Fruit fly (Drosophila melanogaster) whole organism, embryonic: ENCODE results near the gene CG10562.

ENCODE experiments used
- B-H2 ChIP-seq: fragments of 200-800 bp; sonication (Bioruptor generic); optimal IDR thresholded peaks from 2 replicates; lab custom pipeline; 2018; ENCODE audit warnings: missing biosample characterization, mild to moderate bottlenecking, missing genetic modification characterization
- CG10543 ChIP-seq: fragments of 200-800 bp; sonication (Bioruptor generic); optimal IDR thresholded peaks from 3 replicates; lab custom pipeline; 2017; ENCODE audit warnings: missing biosample characterization, mild to moderate bottlenecking, missing genetic modification characterization, moderate library complexity
- CG11560 ChIP-seq: fragments of 200-800 bp; sonication (Bioruptor generic); IDR thresholded peaks from 3 replicates; pipeline ENCODE4 v1.3.6; 2022; ENCODE audit warnings: missing biosample characterization, missing genetic modification characterization
- CG12769 ChIP-seq: fragments of 200-800 bp; sonication (Bioruptor generic); optimal IDR thresholded peaks from 2 replicates; lab custom pipeline; 2019; ENCODE audit warnings: missing biosample characterization, mild to moderate bottlenecking, missing genetic modification characterization, moderate library complexity
- CG13287 ChIP-seq: fragments of 200-800 bp; sonication (Bioruptor generic); IDR thresholded peaks from 2 replicates; pipeline ENCODE4 v1.3.6; 2022; ENCODE audit warnings: missing biosample characterization, missing genetic modification characterization; ENCODE audit not compliant: partially characterized antibody
- CG13296 ChIP-seq: fragments of 200-800 bp; sonication (Bioruptor generic); optimal IDR thresholded peaks from 3 replicates; lab custom pipeline; 2018; ENCODE audit warnings: missing biosample characterization, mild to moderate bottlenecking, missing genetic modification characterization
- CG15073 ChIP-seq: fragments of 200-800 bp; sonication (Bioruptor generic); optimal IDR thresholded peaks from 2 replicates; lab custom pipeline; 2016; ENCODE audit warnings: missing biosample characterization, missing genetic modification characterization
- CG15696 ChIP-seq: fragments of 200-800 bp; sonication (Bioruptor generic); optimal IDR thresholded peaks from 2 replicates; lab custom pipeline; 2019; ENCODE audit warnings: missing biosample characterization, mild to moderate bottlenecking, missing genetic modification characterization, moderate library complexity
- CG16813 ChIP-seq: fragments of 200-800 bp; sonication (Bioruptor generic); IDR thresholded peaks from 3 replicates; pipeline ENCODE4 v1.3.6; 2022; ENCODE audit warnings: missing biosample characterization, missing genetic modification characterization; ENCODE audit not compliant: partially characterized antibody
- CG17361 ChIP-seq: fragments of 200-800 bp; sonication (Bioruptor generic); IDR thresholded peaks from 3 replicates; pipeline ENCODE4 v1.3.6; 2022; ENCODE audit warnings: missing biosample characterization, missing genetic modification characterization
- CG2889 ChIP-seq: fragments of 200-800 bp; sonication (Bioruptor generic); IDR thresholded peaks from 3 replicates; pipeline ENCODE4 v1.3.6; 2022; ENCODE audit warnings: missing biosample characterization, missing genetic modification characterization
- CG30403 ChIP-seq: fragments of 200-800 bp; sonication (Bioruptor generic); optimal IDR thresholded peaks from 3 replicates; lab custom pipeline; 2016; ENCODE audit warnings: missing biosample characterization, missing genetic modification characterization
- CG31388 ChIP-seq: fragments of 200-800 bp; sonication (Bioruptor generic); optimal IDR thresholded peaks from 2 replicates; lab custom pipeline; 2016; ENCODE audit warnings: missing biosample characterization, missing genetic modification characterization
- CG32532 ChIP-seq: fragments of 200-800 bp; sonication (Bioruptor generic); IDR thresholded peaks from 2 replicates; pipeline ENCODE4 v1.3.6; 2022; ENCODE audit warnings: missing biosample characterization, missing genetic modification characterization
- CG3407 ChIP-seq: fragments of 200-800 bp; sonication (Bioruptor generic); optimal IDR thresholded peaks from 2 replicates; lab custom pipeline; 2018; ENCODE audit warnings: missing biosample characterization, mild to moderate bottlenecking, missing genetic modification characterization
- CG4360 ChIP-seq: fragments of 200-800 bp; sonication (Bioruptor generic); IDR thresholded peaks from 2 replicates; pipeline ENCODE4 v1.3.6; 2022; ENCODE audit warnings: missing biosample characterization, missing genetic modification characterization
- CG6272 ChIP-seq: fragments of 200-800 bp; sonication (Bioruptor generic); IDR thresholded peaks from 2 replicates; pipeline ENCODE4 v1.3.6; 2022; ENCODE audit warnings: missing biosample characterization, missing genetic modification characterization
- CG6689 ChIP-seq: fragments of 200-800 bp; sonication (Bioruptor generic); IDR thresholded peaks from 2 replicates; pipeline ENCODE4 v1.3.6; 2022; ENCODE audit warnings: missing biosample characterization, missing genetic modification characterization
- CG6813 ChIP-seq: fragments of 200-800 bp; sonication (Bioruptor generic); optimal IDR thresholded peaks from 2 replicates; lab custom pipeline; 2017; ENCODE audit warnings: missing biosample characterization, missing genetic modification characterization, mild to moderate bottlenecking, moderate library complexity, missing genetic modification reagents
- CG7745 ChIP-seq: fragments of 200-800 bp; sonication (Bioruptor generic); optimal IDR thresholded peaks from 2 replicates; lab custom pipeline; 2018; ENCODE audit warnings: missing biosample characterization, mild to moderate bottlenecking, missing genetic modification characterization, moderate library complexity
- CG9876 ChIP-seq: fragments of 200-800 bp; sonication (Bioruptor generic); optimal IDR thresholded peaks from 2 replicates; lab custom pipeline; 2016; ENCODE audit warnings: missing biosample characterization, missing genetic modification characterization
- CG9932 ChIP-seq: fragments of 200-800 bp; sonication (Bioruptor generic); IDR thresholded peaks from 2 replicates; pipeline ENCODE4 v1.3.6; 2022; ENCODE audit warnings: missing biosample characterization, missing genetic modification characterization
- CHES-1-like ChIP-seq: fragments of 200-800 bp; sonication (Bioruptor generic); optimal IDR thresholded peaks from 2 replicates; lab custom pipeline; 2016; ENCODE audit warnings: missing biosample characterization, missing genetic modification characterization
- CoRest ChIP-seq: fragments of 200-800 bp; sonication (Bioruptor generic); optimal IDR thresholded peaks from 3 replicates; lab custom pipeline; 2018; ENCODE audit warnings: missing biosample characterization, mild to moderate bottlenecking, missing genetic modification characterization, moderate library complexity
- Dip3 ChIP-seq: fragments of 200-800 bp; sonication (Bioruptor generic); optimal IDR thresholded peaks from 3 replicates; lab custom pipeline; 2016; ENCODE audit warnings: missing biosample characterization, missing genetic modification characterization
- Dref ChIP-seq: fragments of 200-800 bp; sonication (Bioruptor generic); IDR thresholded peaks from 2 replicates; pipeline ENCODE4 v1.3.6; 2022; ENCODE audit warnings: missing biosample characterization, missing genetic modification characterization
- Eip74EF ChIP-seq, 2 experiments: fragments of 200-800 bp in 1 of 2; fragments of >200 bp in 1 of 2; sonication (Bioruptor generic) in 1 of 2; optimal IDR thresholded peaks; 2 replicates each; lab custom pipeline; 2017 to 2019; ENCODE audit warnings: missing biosample characterization in 2 of 2, missing genetic modification characterization in 2 of 2, mild to moderate bottlenecking in 1 of 2, moderate library complexity in 1 of 2
- Fer3 ChIP-seq: fragments of 200-800 bp; sonication (Bioruptor generic); optimal IDR thresholded peaks from 2 replicates; lab custom pipeline; 2018; ENCODE audit warnings: missing biosample characterization, mild to moderate bottlenecking, missing genetic modification characterization, moderate library complexity
- H15 ChIP-seq: fragments of 200-800 bp; sonication (Bioruptor generic); IDR thresholded peaks from 3 replicates; pipeline ENCODE4 v1.3.6; 2022; ENCODE audit warnings: missing biosample characterization, missing genetic modification characterization
- HmgZ ChIP-seq: fragments of 200-800 bp; sonication (Bioruptor generic); optimal IDR thresholded peaks from 2 replicates; lab custom pipeline; 2018; ENCODE audit warnings: missing biosample characterization, mild to moderate bottlenecking, missing genetic modification characterization
- Rfx ChIP-seq: fragments of 200-800 bp; sonication (Bioruptor generic); IDR thresholded peaks from 2 replicates; pipeline ENCODE4 v1.3.6; 2022; ENCODE audit warnings: missing biosample characterization, missing genetic modification characterization
- Sin3A ChIP-seq: fragments of >200 bp; optimal IDR thresholded peaks from 2 replicates; lab custom pipeline; 2018
- Taf1 ChIP-seq: fragments of 200-800 bp; sonication (Bioruptor generic); IDR thresholded peaks from 2 replicates; pipeline ENCODE4 v1.3.6; 2022; ENCODE audit warnings: missing biosample characterization, missing genetic modification characterization
- ara ChIP-seq: fragments of 200-800 bp; sonication (Bioruptor generic); IDR thresholded peaks from 2 replicates; pipeline ENCODE4 v1.3.6; 2022; ENCODE audit warnings: missing biosample characterization, missing genetic modification characterization
- ase ChIP-seq: fragments of 200-800 bp; sonication (Bioruptor generic); IDR thresholded peaks from 3 replicates; pipeline ENCODE4 v1.3.6; 2022; ENCODE audit warnings: missing biosample characterization, missing genetic modification characterization
- ash1 ChIP-seq: fragments of 200-800 bp; sonication (Bioruptor generic); optimal IDR thresholded peaks from 2 replicates; lab custom pipeline; 2018; ENCODE audit warnings: missing biosample characterization, mild to moderate bottlenecking, missing genetic modification characterization
- az2 ChIP-seq: fragments of 200-800 bp; sonication (Bioruptor generic); optimal IDR thresholded peaks from 3 replicates; lab custom pipeline; 2016; ENCODE audit warnings: missing biosample characterization, missing genetic modification characterization
- chinmo ChIP-seq: fragments of 200-800 bp; sonication (Bioruptor generic); IDR thresholded peaks from 4 replicates; pipeline ENCODE4 v1.3.6; 2022; ENCODE audit warnings: missing biosample characterization, missing genetic modification characterization; ENCODE audit not compliant: partially characterized antibody
- corto ChIP-seq: fragments of 200-800 bp; sonication (Bioruptor generic); optimal IDR thresholded peaks from 2 replicates; lab custom pipeline; 2016; ENCODE audit warnings: missing biosample characterization, mild to moderate bottlenecking, missing genetic modification characterization, moderate library complexity
- ftz-f1 ChIP-seq: fragments of 200-800 bp; sonication (Bioruptor generic); optimal IDR thresholded peaks from 2 replicates; lab custom pipeline; 2016; ENCODE audit warnings: missing biosample characterization, missing genetic modification characterization
- ham ChIP-seq: fragments of 200-800 bp; sonication (Bioruptor generic); IDR thresholded peaks from 2 replicates; pipeline ENCODE4 v1.3.6; 2022; ENCODE audit warnings: missing biosample characterization, missing genetic modification characterization
- insv ChIP-seq, 2 experiments: fragments of 200-800 bp; sonication (Bioruptor generic); optimal IDR thresholded peaks; 3 replicates each; lab custom pipeline; 2016 to 2018; ENCODE audit warnings: missing biosample characterization in 2 of 2, missing genetic modification characterization in 2 of 2
- lmd ChIP-seq: fragments of 200-800 bp; sonication (Bioruptor generic); IDR thresholded peaks from 2 replicates; pipeline ENCODE4 v1.3.6; 2022; ENCODE audit warnings: missing biosample characterization, missing genetic modification characterization
- lov ChIP-seq, 2 experiments: fragments of 200-800 bp in 1 of 2; fragments of >200 bp in 1 of 2; sonication (Bioruptor generic) in 1 of 2; IDR thresholded peaks in 1 of 2; optimal IDR thresholded peaks in 1 of 2; 2 replicates in 1 of 2; 3 replicates in 1 of 2; pipeline versions ENCODE4 v1.3.6 to Lab custom; 2017 to 2022; ENCODE audit warnings: missing biosample characterization in 1 of 2, missing genetic modification characterization in 1 of 2
- p53 ChIP-seq: fragments of 200-800 bp; sonication (Bioruptor generic); optimal IDR thresholded peaks from 2 replicates; lab custom pipeline; 2016; ENCODE audit warnings: missing biosample characterization, missing genetic modification characterization
- pum ChIP-seq: fragments of 200-800 bp; sonication (Bioruptor generic); optimal IDR thresholded peaks from 2 replicates; lab custom pipeline; 2016; ENCODE audit warnings: missing biosample characterization, missing genetic modification characterization
- rib ChIP-seq: fragments of 200-800 bp; sonication (Bioruptor generic); IDR thresholded peaks from 2 replicates; pipeline ENCODE4 v1.3.6; 2022; ENCODE audit warnings: missing biosample characterization, missing genetic modification characterization
- schlank ChIP-seq: fragments of 200-800 bp; sonication (Bioruptor generic); optimal IDR thresholded peaks from 2 replicates; lab custom pipeline; 2018; ENCODE audit warnings: missing biosample characterization, mild to moderate bottlenecking, missing genetic modification characterization
- sisA ChIP-seq: fragments of 200-800 bp; sonication (Bioruptor generic); IDR thresholded peaks from 2 replicates; pipeline ENCODE4 v1.3.6; 2022; ENCODE audit warnings: missing biosample characterization, missing genetic modification characterization
- tap ChIP-seq: fragments of 200-800 bp; optimal IDR thresholded peaks from 3 replicates; lab custom pipeline; 2019; ENCODE audit warnings: missing biosample characterization, mild to moderate bottlenecking, missing genetic modification characterization, moderate library complexity
- ttk ChIP-seq: fragments of 200-800 bp; sonication (Bioruptor generic); IDR thresholded peaks from 2 replicates; pipeline ENCODE4 v2.1.2; 2022; ENCODE audit warnings: missing biosample characterization, missing genetic modification characterization
- tup ChIP-seq: fragments of 200-800 bp; sonication (Bioruptor generic); optimal IDR thresholded peaks from 2 replicates; lab custom pipeline; 2016; ENCODE audit warnings: missing biosample characterization, mild to moderate bottlenecking, missing genetic modification characterization, moderate library complexity

CG10562 gene

dm6 chr3R:25275276-25275675, 47.3 kb downstream of the CG10562 start (continued):
- TF ChIP-seq CoRest (tag; lab: Kevin White, UChicago): no peak
- peak; percentile 36 for TF ChIP-seq B-H2 (GFP tag; lab: Kevin White, UChicago)
- TF ChIP-seq CG9932 (GFP tag; lab: Robert Waterston, UW): no peak
- TF ChIP-seq CG15073 (GFP tag; lab: Kevin White, UChicago): no peak
- peak; percentile 81 for TF ChIP-seq CG13296 (GFP tag; lab: Kevin White, UChicago)
- no peak for TF ChIP-seq CHES-1-like (GFP tag; lab: Kevin White, UChicago)
- TF ChIP-seq CG4360: no peak
- TF ChIP-seq CG2889 (GFP tag; lab: Robert Waterston, UW): no peak
- TF ChIP-seq ftz-f1: no peak
- no peak for TF ChIP-seq insv (GFP tag; optimal IDR thresholded peaks at IDR 0.05; lab: Kevin White, UChicago)
- TF ChIP-seq CG7745: no peak
- no peak for TF ChIP-seq CG9876 (GFP tag; lab: Kevin White, UChicago)
- TF ChIP-seq Rfx (GFP tag; lab: Robert Waterston, UW): no peak; the same call in 1 of the 2 replicates
- TF ChIP-seq rib (GFP tag; lab: Robert Waterston, UW): no peak
- no peak for TF ChIP-seq pum (GFP tag; lab: Kevin White, UChicago)
- no peak for TF ChIP-seq CG31388 (GFP tag; lab: Kevin White, UChicago)
- no peak for TF ChIP-seq tap
- no peak for TF ChIP-seq CG6272 (GFP tag; lab: Robert Waterston, UW)
- no peak for TF ChIP-seq tup (GFP tag; lab: Kevin White, UChicago)
- TF ChIP-seq Sin3A (lab: Kevin White, UChicago): no peak
- TF ChIP-seq ham (GFP tag; lab: Robert Waterston, UW): no peak
- no peak for TF ChIP-seq CG30403 (GFP tag; lab: Kevin White, UChicago)
- TF ChIP-seq CG6813 (GFP tag; lab: Kevin White, UChicago): peak; percentile 25
- TF ChIP-seq CG6689: no peak
- TF ChIP-seq lov (optimal IDR thresholded peaks at IDR 0.05; lab: Kevin White, UChicago): no peak
- no peak for TF ChIP-seq lov (GFP tag; IDR thresholded peaks at IDR 0.05; lab: Robert Waterston, UW)
- no peak for TF ChIP-seq Eip74EF (GFP tag; optimal IDR thresholded peaks at IDR 0.05; lab: Kevin White, UChicago)
- no peak for TF ChIP-seq CG15696 (tag; lab: Kevin White, UChicago)
- peak; percentile 42 for TF ChIP-seq CG12769 (tag; lab: Kevin White, UChicago)
- no peak for TF ChIP-seq CG11560 (tag; lab: Robert Waterston, UW)
- TF ChIP-seq az2 (GFP tag; lab: Kevin White, UChicago): no peak
- TF ChIP-seq ase (GFP tag; lab: Robert Waterston, UW): no peak
- TF ChIP-seq ttk (GFP tag; lab: Robert Waterston, UW): no peak
- TF ChIP-seq CG17361 (GFP tag; lab: Robert Waterston, UW): no peak
- TF ChIP-seq chinmo (GFP tag; lab: Robert Waterston, UW): no peak
- no peak for TF ChIP-seq CG32532 (GFP tag; lab: Robert Waterston, UW)
- TF ChIP-seq sisA (GFP tag; lab: Robert Waterston, UW): no peak
- TF ChIP-seq lmd (GFP tag; lab: Robert Waterston, UW): no peak
- TF ChIP-seq CG16813 (GFP tag; lab: Robert Waterston, UW): no peak
- peak; percentile 48 for TF ChIP-seq CG10543
- TF ChIP-seq Taf1 (GFP tag; lab: Robert Waterston, UW): no peak
- no peak for TF ChIP-seq ara
- TF ChIP-seq ash1: no peak
- no peak for TF ChIP-seq Dip3 (GFP tag; lab: Kevin White, UChicago)
- no peak for TF ChIP-seq p53 (GFP tag; lab: Kevin White, UChicago)
- peak; percentile 34 for TF ChIP-seq schlank (tag; lab: Kevin White, UChicago)
- no peak for TF ChIP-seq H15
- peak; percentile 46 for TF ChIP-seq HmgZ (tag; lab: Kevin White, UChicago)
- TF ChIP-seq Dref (GFP tag; lab: Robert Waterston, UW): no peak
- TF ChIP-seq CG3407 (GFP tag; lab: Kevin White, UChicago): no peak
- peak; percentile 54 for TF ChIP-seq Fer3 (tag; lab: Kevin White, UChicago)
- no peak for TF ChIP-seq CG13287 (GFP tag; lab: Robert Waterston, UW)
- no peak for TF ChIP-seq corto
